Fruit fly (Drosophila melanogaster): ENCODE data around the gene Meltrin.

Gene Meltrin

dm6 chr3R:14672915-14673314 lies 24.2 kb downstream of the Meltrin start (continued):
- TF ChIP-seq stc (GFP tag; IDR thresholded peaks at IDR 0.05) (peak; percentile 28; the same call in 1 of the 2 replicates), Fer3 (tag; optimal IDR thresholded peaks at IDR 0.05) (no peak), grau (tag; optimal IDR thresholded peaks at IDR 0.05) (no peak), nom (GFP tag; optimal IDR thresholded peaks at IDR 0.05) (peak; percentile 1), CG17829 (tag; optimal IDR thresholded peaks at IDR 0.05) (peak; percentile 4), CG8765 (GFP tag; IDR thresholded peaks at IDR 0.05) (no peak), CG3995 (GFP tag; optimal IDR thresholded peaks at IDR 0.05) (no peak), ap (GFP tag; IDR thresholded peaks at IDR 0.05) (0 out of 2 replicates have a peak, but pooled peaks have one; percentile 2), Vsx1 (GFP tag; optimal IDR thresholded peaks at IDR 0.05) (no peak), Ada2b (GFP tag; IDR thresholded peaks at IDR 0.05) (0 out of 2 replicates have a peak, but pooled peaks have one; percentile 5), unpg (GFP tag; optimal IDR thresholded peaks at IDR 0.05) (peak; percentile 17), caup (GFP tag; optimal IDR thresholded peaks at IDR 0.05; ENCODE audit: severe bottlenecking) (no peak), CG10959 (GFP tag; IDR thresholded peaks at IDR 0.05) (no peak), insv (GFP tag; optimal IDR thresholded peaks at IDR 0.05) (no peak), Optix (GFP tag; IDR thresholded peaks at IDR 0.05) (no peak), CG18476 (GFP tag; optimal IDR thresholded peaks at IDR 0.05) (no peak), Drgx (GFP tag; IDR thresholded peaks at IDR 0.05) (peak; percentile 65), sens (GFP tag) (no peak), CG18262 (tag; optimal IDR thresholded peaks at IDR 0.05) (peak; percentile 5), gem (tag; optimal IDR thresholded peaks at IDR 0.05) (peak; percentile 27), dmrt99B (tag; optimal IDR thresholded peaks at IDR 0.05) (peak; percentile 19), CG32532 (GFP tag; IDR thresholded peaks at IDR 0.05) (peak; percentile 6; the same call in 1 of the 2 replicates)

dm6 chr3R:14670840-14671239 lies 26.3 kb downstream of the Meltrin start:
- TF ChIP-seq bowl (GFP tag; IDR thresholded peaks at IDR 0.05), result 0 out of 2 replicates have a peak, but pooled peaks have one; percentile 18
- TF ChIP-seq CG3847 (GFP tag; IDR thresholded peaks at IDR 0.05), result no peak
- TF ChIP-seq schlank (tag; optimal IDR thresholded peaks at IDR 0.05), result peak; percentile 20
- no peak for TF ChIP-seq unc-4 (GFP tag; IDR thresholded peaks at IDR 0.05; ENCODE audit: partially characterized antibody)
- peak; percentile 72 for TF ChIP-seq CG10979 (tag; optimal IDR thresholded peaks at IDR 0.05)
- peak; percentile 52 for TF ChIP-seq Sry-β (GFP tag; optimal IDR thresholded peaks at IDR 0.05)
- 0 out of 2 replicates have a peak, but pooled peaks have one; percentile 12 for TF ChIP-seq sens-2 (GFP tag; IDR thresholded peaks at IDR 0.05)
- no peak for TF ChIP-seq Hmr (GFP tag; optimal IDR thresholded peaks at IDR 0.05)
- TF ChIP-seq oc (tag; optimal IDR thresholded peaks at IDR 0.05), result no peak
- peak; percentile 64 for TF ChIP-seq CG10267 (tag; optimal IDR thresholded peaks at IDR 0.05)
- no peak for TF ChIP-seq cato (GFP tag; optimal IDR thresholded peaks at IDR 0.05; ENCODE audit: borderline replicate concordance)
- peak; percentile 2 for TF ChIP-seq fd96Cb (tag; optimal IDR thresholded peaks at IDR 0.05)
- no peak for TF ChIP-seq Xbp1 (GFP tag; optimal IDR thresholded peaks at IDR 0.05)
- TF ChIP-seq Spps (tag; optimal IDR thresholded peaks at IDR 0.05), result peak; percentile 69
- TF ChIP-seq Dek (tag; optimal IDR thresholded peaks at IDR 0.05), result no peak
- peak; percentile 78 for TF ChIP-seq CrebB (tag; optimal IDR thresholded peaks at IDR 0.05)
- TF ChIP-seq CG7928 (GFP tag; optimal IDR thresholded peaks at IDR 0.05), result no peak
- no peak for TF ChIP-seq nau (GFP tag; optimal IDR thresholded peaks at IDR 0.05)
- no peak for TF ChIP-seq CG1647 (GFP tag; optimal IDR thresholded peaks at IDR 0.05)
- TF ChIP-seq Hr78 (GFP tag; optimal IDR thresholded peaks at IDR 0.05), result peak in 1 of 2 experiments; percentile 89
- TF ChIP-seq hth (optimal IDR thresholded peaks at IDR 0.05), result no peak
- no peak for TF ChIP-seq Opbp (GFP tag; IDR thresholded peaks at IDR 0.05; ENCODE audit: partially characterized antibody)
- TF ChIP-seq pita (GFP tag; optimal IDR thresholded peaks at IDR 0.05), result no peak
- no peak for TF ChIP-seq CG11093 (GFP tag; IDR thresholded peaks at IDR 0.05)
- TF ChIP-seq CG17802 (tag; optimal IDR thresholded peaks at IDR 0.05), result no peak
- no peak for TF ChIP-seq maf-S (GFP tag; optimal IDR thresholded peaks at IDR 0.05)
- no peak for TF ChIP-seq Mad (GFP tag; optimal IDR thresholded peaks at IDR 0.05)
- no peak for TF ChIP-seq bcd (GFP tag; optimal IDR thresholded peaks at IDR 0.05)
- TF ChIP-seq ab (GFP tag; optimal IDR thresholded peaks at IDR 0.05), result no peak

All from whole organism, embryonic.